Worm (Caenorhabditis elegans) whole organism, L4 larva: ENCODE measurements around the gene F55C9.15.

Experiments
- Y105C5A.15 ChIP-seq: fragments of 200-800 bp; sonication (Bioruptor generic); IDR thresholded peaks from 2 replicates; pipeline ENCODE4 v1.3.6; 2022; ENCODE audit warnings: missing genetic modification characterization, missing compliant biosample characterization
- Y75B8A.6 ChIP-seq: fragments of 200-800 bp; sonication (Bioruptor generic); IDR thresholded peaks from 2 replicates; pipeline ENCODE4 v1.3.6; 2022; ENCODE audit warnings: missing genetic modification reagents, missing genetic modification characterization, missing compliant biosample characterization
- ZK337.2 ChIP-seq: fragments of 200-800 bp; sonication (Bioruptor generic); IDR thresholded peaks from 2 replicates; pipeline ENCODE4 v1.3.6; 2022; ENCODE audit warnings: missing genetic modification reagents, missing genetic modification characterization, missing compliant biosample characterization
- aly-2 ChIP-seq: sonication (generic microtip); optimal IDR thresholded peaks from 2 replicates; lab custom pipeline; 2018; ENCODE audit warnings: missing biosample characterization, missing genetic modification characterization
- attf-4 ChIP-seq: sonication (generic microtip); optimal IDR thresholded peaks from 3 replicates; lab custom pipeline; 2017; ENCODE audit warnings: missing biosample characterization, missing genetic modification characterization
- ceh-28 ChIP-seq: fragments of 150-350 bp; optimal IDR thresholded peaks from 2 replicates; lab custom pipeline; 2014; ENCODE audit warnings: missing biosample characterization, missing genetic modification reagents, missing genetic modification characterization
- ceh-62 ChIP-seq: sonication (generic microtip); optimal IDR thresholded peaks from 2 replicates; lab custom pipeline; 2017; ENCODE audit warnings: missing biosample characterization, missing genetic modification characterization
- ceh-82 ChIP-seq: sonication (generic microtip); optimal IDR thresholded peaks from 2 replicates; lab custom pipeline; 2017; ENCODE audit warnings: missing biosample characterization, missing genetic modification characterization
- ces-1 ChIP-seq: fragments of 150-350 bp; sonication (generic microtip); optimal IDR thresholded peaks from 4 replicates; lab custom pipeline; 2014; ENCODE audit warnings: missing biosample characterization, missing genetic modification reagents, missing genetic modification characterization
- daf-12 ChIP-seq: fragments of 150-350 bp; optimal IDR thresholded peaks from 2 replicates; lab custom pipeline; 2014; ENCODE audit warnings: missing biosample characterization, missing genetic modification reagents, missing genetic modification characterization
- daf-8 ChIP-seq: fragments of 200-800 bp; sonication (Bioruptor generic); IDR thresholded peaks from 2 replicates; pipeline ENCODE4 v1.3.6; 2022; ENCODE audit warnings: missing genetic modification characterization, missing compliant biosample characterization
- dmd-6 ChIP-seq: fragments of 200-800 bp; sonication (Bioruptor generic); IDR thresholded peaks from 2 replicates; pipeline ENCODE4 v1.3.6; 2022; ENCODE audit warnings: missing genetic modification reagents, missing genetic modification characterization, missing compliant biosample characterization
- dpl-1 ChIP-seq: fragments of 150-350 bp; optimal IDR thresholded peaks from 2 replicates; lab custom pipeline; 2014; ENCODE audit warnings: missing biosample characterization, missing genetic modification reagents, missing genetic modification characterization
- egl-27 ChIP-seq: sonication (generic microtip); optimal IDR thresholded peaks from 3 replicates; lab custom pipeline; 2017; ENCODE audit warnings: missing biosample characterization, missing genetic modification reagents, missing genetic modification characterization
- fkh-10 ChIP-seq: fragments of 150-350 bp; optimal IDR thresholded peaks from 2 replicates; lab custom pipeline; 2014; ENCODE audit warnings: missing biosample characterization, missing genetic modification reagents, missing genetic modification characterization
- fos-1 ChIP-seq: fragments of 150-350 bp; optimal IDR thresholded peaks from 2 replicates; lab custom pipeline; 2014; ENCODE audit warnings: missing biosample characterization, missing genetic modification characterization
- hif-1 ChIP-seq, 2 experiments: sonication (generic microtip); optimal IDR thresholded peaks; 2 replicates each; lab custom pipeline; 2016 to 2017; ENCODE audit warnings: missing compliant biosample characterization in 2 of 2, missing genetic modification characterization in 2 of 2, missing genetic modification reagents in 2 of 2, missing genotype in 2 of 2, mild to moderate bottlenecking in 1 of 2
- hmg-1.1 ChIP-seq: fragments of 200-800 bp; sonication (Bioruptor generic); IDR thresholded peaks from 2 replicates; pipeline ENCODE4 v1.3.6; 2022; ENCODE audit warnings: missing genetic modification reagents, missing genetic modification characterization, missing compliant biosample characterization
- lin-29 ChIP-seq: fragments of 200-800 bp; sonication (Bioruptor generic); IDR thresholded peaks from 2 replicates; pipeline ENCODE4 v1.3.6; 2022; ENCODE audit warnings: missing genetic modification reagents, missing genetic modification characterization, missing compliant biosample characterization
- lin-39 ChIP-seq: fragments of 150-350 bp; optimal IDR thresholded peaks from 2 replicates; lab custom pipeline; 2014; ENCODE audit warnings: missing biosample characterization, missing genetic modification reagents, missing genetic modification characterization
- madf-5 ChIP-seq, 2 experiments: fragments of 200-800 bp; sonication (Bioruptor generic); IDR thresholded peaks; 2 replicates each; pipeline ENCODE4 v1.3.6; 2022; ENCODE audit warnings: missing compliant biosample characterization in 2 of 2, missing genetic modification characterization in 2 of 2
- madf-9 ChIP-seq: fragments of 200-800 bp; sonication (Bioruptor generic); conservative IDR thresholded peaks from 2 replicates; pipeline ENCODE4 v1.3.6; 2022; ENCODE audit warnings: missing genetic modification reagents, missing genetic modification characterization, missing compliant biosample characterization
- nhr-111 ChIP-seq: fragments of 200-800 bp; sonication (Bioruptor generic); optimal IDR thresholded peaks from 2 replicates; lab custom pipeline; 2018; ENCODE audit warnings: mild to moderate bottlenecking, missing genetic modification characterization, missing compliant biosample characterization
- nhr-28 ChIP-seq: fragments of 150-350 bp; optimal IDR thresholded peaks from 2 replicates; lab custom pipeline; 2014; ENCODE audit warnings: missing biosample characterization, missing genetic modification characterization
- nhr-76 ChIP-seq: fragments of 150-350 bp; optimal IDR thresholded peaks from 2 replicates; lab custom pipeline; 2014; ENCODE audit warnings: missing biosample characterization, missing genetic modification characterization
- nhr-77 ChIP-seq: fragments of 150-350 bp; optimal IDR thresholded peaks from 2 replicates; lab custom pipeline; 2014; ENCODE audit warnings: missing biosample characterization, missing genetic modification characterization
- pha-4 ChIP-seq, 2 experiments: fragments of 150-350 bp in 1 of 2; fragments of 200-800 bp in 1 of 2; sonication (Bioruptor generic) in 1 of 2; IDR thresholded peaks in 1 of 2; optimal IDR thresholded peaks in 1 of 2; 2 replicates each; pipeline versions ENCODE4 v1.3.6 to Lab custom; 2014 to 2022; ENCODE audit warnings: missing genetic modification characterization in 2 of 2, missing genetic modification reagents in 2 of 2, missing biosample characterization in 1 of 2, missing compliant biosample characterization in 1 of 2
- php-3 ChIP-seq: fragments of 200-800 bp; sonication (Bioruptor generic); IDR thresholded peaks from 2 replicates; pipeline ENCODE4 v1.3.6; 2022; ENCODE audit warnings: missing genetic modification reagents, missing genetic modification characterization, missing compliant biosample characterization
- pqm-1 ChIP-seq: sonication (generic microtip); optimal IDR thresholded peaks from 2 replicates; lab custom pipeline; 2017; ENCODE audit warnings: missing biosample characterization, missing genetic modification characterization
- saeg-2 ChIP-seq: fragments of 200-800 bp; sonication (Bioruptor generic); IDR thresholded peaks from 2 replicates; pipeline ENCODE4 v1.3.6; 2022; ENCODE audit warnings: missing genetic modification reagents, missing genetic modification characterization, missing compliant biosample characterization
- snpc-1.2 ChIP-seq: fragments of 200-800 bp; sonication (Bioruptor generic); IDR thresholded peaks from 2 replicates; pipeline ENCODE4 v1.3.6; 2022; ENCODE audit warnings: missing genetic modification reagents, missing genetic modification characterization, missing compliant biosample characterization
- snpc-4 ChIP-seq: fragments of 150-350 bp; optimal IDR thresholded peaks from 2 replicates; lab custom pipeline; 2014; ENCODE audit warnings: missing biosample characterization, missing genetic modification characterization
- spr-1 ChIP-seq: sonication (generic microtip); optimal IDR thresholded peaks from 2 replicates; lab custom pipeline; 2016; ENCODE audit warnings: mild to moderate bottlenecking, missing genetic modification characterization, missing compliant biosample characterization
- tag-97 ChIP-seq: fragments of 200-800 bp; sonication (Bioruptor generic); IDR thresholded peaks from 2 replicates; pipeline ENCODE4 v1.3.6; 2022; ENCODE audit warnings: missing genetic modification characterization, missing compliant biosample characterization
- unc-62 ChIP-seq, 3 experiments: fragments of 150-350 bp in 1 of 3; sonication (generic microtip); optimal IDR thresholded peaks in 2 of 3; peaks in 1 of 3; 1 replicate in 1 of 3; 2 replicates in 2 of 3; lab custom pipeline; 2014 to 2017; ENCODE audit warnings: missing biosample characterization in 3 of 3, missing genetic modification characterization in 3 of 3, missing genetic modification reagents in 3 of 3, missing genotype in 1 of 3
- zip-11 ChIP-seq: fragments of 200-800 bp; sonication (Bioruptor generic); IDR thresholded peaks from 2 replicates; pipeline ENCODE4 v1.3.6; 2022; ENCODE audit warnings: missing genetic modification characterization, missing compliant biosample characterization
- ztf-7 ChIP-seq: fragments of 150-350 bp; optimal IDR thresholded peaks from 2 replicates; lab custom pipeline; 2014; ENCODE audit warnings: missing biosample characterization, missing genetic modification characterization

The F55C9.15 gene

ce11 chrV:19306906-19307305, at the start of gene F55C9.15:
TSS of gene F55C9.15 (minus strand) at chrV:19307006.
- no peak for TF ChIP-seq ceh-28 (tag; lab: Kevin White, UChicago)
- no peak for TF ChIP-seq tag-97 (GFP tag; lab: Robert Waterston, UW)
- no peak for TF ChIP-seq aly-2
- no peak for TF ChIP-seq nhr-111
- TF ChIP-seq snpc-4, result no peak
- no peak for TF ChIP-seq madf-9
- no peak for TF ChIP-seq saeg-2 (GFP tag; lab: Robert Waterston, UW)
- no peak for TF ChIP-seq ztf-7

- TF ChIP-seq madf-9 (no peak), ces-1 (GFP tag; lab: Kevin White, UChicago) (no peak), Y75B8A.6 (GFP tag; lab: Robert Waterston, UW) (no peak), fos-1 (tag; lab: Kevin White, UChicago) (no peak), zip-11 (GFP tag; lab: Robert Waterston, UW) (no peak), dpl-1 (GFP tag; lab: Kevin White, UChicago) (no peak), nhr-77 (tag; lab: Kevin White, UChicago) (no peak), hif-1 (tag; optimal IDR thresholded peaks at IDR 0.05; lab: Kevin White, UChicago) (no peak), attf-4 (no peak), hmg-1.1 (no peak), ZK337.2 (no peak), daf-12 (tag; lab: Kevin White, UChicago) (no peak), pqm-1 (tag; lab: Kevin White, UChicago) (no peak), snpc-1.2 (GFP tag; lab: Robert Waterston, UW) (no peak), spr-1 (tag; lab: Kevin White, UChicago) (no peak)
Measured at ce11 chrV:19355219-19355618, 48.4 kb upstream of the F55C9.15 start.

ce11 chrV:19354506-19354905, 47.7 kb upstream of the F55C9.15 start:
- TF ChIP-seq Y105C5A.15 (GFP tag; lab: Robert Waterston, UW) (no peak), daf-8 (no peak), unc-62 (GFP tag; optimal IDR thresholded peaks at IDR 0.05 in 1 of 2; lab: Kevin White, UChicago) (no peak), unc-62 (tag; optimal IDR thresholded peaks at IDR 0.05; lab: Kevin White, UChicago) (no peak), ceh-62 (tag; lab: Kevin White, UChicago) (no peak), lin-39 (tag; lab: Kevin White, UChicago) (no peak)

- no peak for TF ChIP-seq madf-5 (GFP tag; IDR thresholded peaks at IDR 0.05; lab: Robert Waterston, UW)
- TF ChIP-seq Y75B8A.6 (GFP tag; lab: Robert Waterston, UW), result no peak
- TF ChIP-seq nhr-76 (tag; lab: Kevin White, UChicago), result no peak
- no peak for TF ChIP-seq fos-1 (tag; lab: Kevin White, UChicago)
- no peak for TF ChIP-seq zip-11 (GFP tag; lab: Robert Waterston, UW)
- TF ChIP-seq snpc-1.2 (GFP tag; lab: Robert Waterston, UW), result no peak
- no peak for TF ChIP-seq php-3
- no peak for TF ChIP-seq egl-27 (tag; lab: Kevin White, UChicago)
- no peak for TF ChIP-seq lin-29 (GFP tag; lab: Robert Waterston, UW)
- no peak for TF ChIP-seq dmd-6 (GFP tag; lab: Robert Waterston, UW)
- no peak for TF ChIP-seq fkh-10 (GFP tag; lab: Kevin White, UChicago)
- no peak for TF ChIP-seq ceh-62 (tag; lab: Kevin White, UChicago)
- TF ChIP-seq nhr-111, result no peak
- no peak for TF ChIP-seq pha-4 (GFP tag; IDR thresholded peaks at IDR 0.05; lab: Robert Waterston, UW)
- TF ChIP-seq pha-4 (tag; optimal IDR thresholded peaks at IDR 0.05; lab: Kevin White, UChicago), result no peak
- TF ChIP-seq ceh-28 (tag; lab: Kevin White, UChicago), result no peak
- TF ChIP-seq nhr-28 (tag; lab: Kevin White, UChicago), result no peak
- no peak for TF ChIP-seq nhr-77 (tag; lab: Kevin White, UChicago)
- TF ChIP-seq ceh-82 (tag; lab: Kevin White, UChicago), result no peak
Measured at ce11 chrV:19351944-19352343, 45.1 kb upstream of the F55C9.15 start.
